Worm (Caenorhabditis elegans): ENCODE measurements around the gene F10C1.23.

The F10C1.23 gene

DNA sequence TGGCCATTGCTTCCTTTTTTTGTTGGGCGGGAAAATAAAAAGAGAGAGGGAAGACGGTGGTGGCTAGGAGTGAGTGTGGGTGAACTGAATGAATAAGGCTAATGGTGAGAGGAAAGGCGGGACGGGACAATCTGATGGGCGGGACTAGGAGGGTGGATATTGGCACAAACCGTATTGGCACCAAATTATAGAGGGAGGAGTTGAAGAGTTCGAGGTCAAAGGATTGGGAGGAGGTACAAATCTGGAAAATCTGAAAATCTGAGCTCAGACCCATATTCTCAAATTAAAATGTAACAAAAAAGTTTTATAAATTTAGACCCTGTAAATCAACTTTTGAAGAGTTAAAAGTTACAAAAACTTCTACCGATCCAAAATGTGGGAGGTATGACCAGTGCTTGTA lies 19.0 kb upstream of the F10C1.23 start, which contains the start of gene hlh-14:
Gene hlh-14 (minus strand): TSS at position 101 of the 400 bp plus-strand sequence.
- TF ChIP-seq K12H6.12 (tag; optimal IDR thresholded peaks at IDR 0.05) (no peak), Y95B8A.8 (GFP tag; IDR thresholded peaks at IDR 0.05) (no peak), nfya-2 (GFP tag; IDR thresholded peaks at IDR 0.05) (no peak), let-526 (GFP tag; IDR thresholded peaks at IDR 0.05) (no peak), sptf-2 (GFP tag; optimal IDR thresholded peaks at IDR 0.05) (no peak), aptf-2 (GFP tag; conservative IDR thresholded peaks at IDR 0.05) (no peak), nhr-120 (GFP tag; IDR thresholded peaks at IDR 0.05) (no peak), cebp-1 (GFP tag; IDR thresholded peaks at IDR 0.05) (no peak), cebp-1 (tag; optimal IDR thresholded peaks at IDR 0.05) (no peak), Y53F4B.3 (GFP tag; IDR thresholded peaks at IDR 0.05) (no peak), ceh-79 (tag; optimal IDR thresholded peaks at IDR 0.05) (no peak), F23B12.7 (tag; optimal IDR thresholded peaks at IDR 0.05; ENCODE audit: insufficient read depth) (no peak), madf-3 (GFP tag; IDR thresholded peaks at IDR 0.05) (no peak), xnd-1 (tag; optimal IDR thresholded peaks at IDR 0.05) (no peak), F37B4.10 (GFP tag; IDR thresholded peaks at IDR 0.05) (no peak), tbx-9 (tag; optimal IDR thresholded peaks at IDR 0.05; ENCODE audit: borderline replicate concordance) (no peak), nhr-90 (tag; optimal IDR thresholded peaks at IDR 0.05) (no peak)

ce11 chrII:5742767-5743166 lies 15.1 kb upstream of the F10C1.23 start:
- TF ChIP-seq B0035.1 (tag; optimal IDR thresholded peaks at IDR 0.05) (no peak), madf-6 (GFP tag; IDR thresholded peaks at IDR 0.05) (no peak), nhr-80 (tag; optimal IDR thresholded peaks at IDR 0.05) (peak; percentile 32), nhr-120 (GFP tag; IDR thresholded peaks at IDR 0.05) (no peak), lsl-1 (GFP tag; optimal IDR thresholded peaks at IDR 0.05) (no peak)

- no peak for TF ChIP-seq Y56A3A.18 (GFP tag; IDR thresholded peaks at IDR 0.05)
- TF ChIP-seq nhr-80 (tag; optimal IDR thresholded peaks at IDR 0.05), result peak; percentile 67
These were observed 13.5 kb upstream of the F10C1.23 start for ce11 chrII:5744342-5744741.

- TF ChIP-seq lin-35 (GFP tag; optimal IDR thresholded peaks at IDR 0.05), result no peak
- no peak for TF ChIP-seq tbx-9 (tag; optimal IDR thresholded peaks at IDR 0.05; ENCODE audit: borderline replicate concordance)
- no peak for TF ChIP-seq Y56A3A.18 (GFP tag; IDR thresholded peaks at IDR 0.05)
- no peak for TF ChIP-seq ceh-79 (tag; optimal IDR thresholded peaks at IDR 0.05)
- no peak for TF ChIP-seq tbp1 (GFP tag; optimal IDR thresholded peaks at IDR 0.05)
- no peak for TF ChIP-seq hmg-20 (GFP tag; IDR thresholded peaks at IDR 0.05)
- TF ChIP-seq lin-26 (GFP tag; IDR thresholded peaks at IDR 0.05), result no peak
- TF ChIP-seq T07F8.4 (tag; optimal IDR thresholded peaks at IDR 0.05), result no peak
- no peak for TF ChIP-seq pha-4 (tag; optimal IDR thresholded peaks at IDR 0.05)
- no peak for TF ChIP-seq K11D2.4 (GFP tag; IDR thresholded peaks at IDR 0.05)
- TF ChIP-seq T26A5.8 (tag; optimal IDR thresholded peaks at IDR 0.05), result no peak
These were observed 12.8 kb upstream of the F10C1.23 start, which contains the start of gene F10C1.9 for ce11 chrII:5745088-5745487. Gene F10C1.9, minus strand, starts transcription at chrII:5745284.

DNA sequence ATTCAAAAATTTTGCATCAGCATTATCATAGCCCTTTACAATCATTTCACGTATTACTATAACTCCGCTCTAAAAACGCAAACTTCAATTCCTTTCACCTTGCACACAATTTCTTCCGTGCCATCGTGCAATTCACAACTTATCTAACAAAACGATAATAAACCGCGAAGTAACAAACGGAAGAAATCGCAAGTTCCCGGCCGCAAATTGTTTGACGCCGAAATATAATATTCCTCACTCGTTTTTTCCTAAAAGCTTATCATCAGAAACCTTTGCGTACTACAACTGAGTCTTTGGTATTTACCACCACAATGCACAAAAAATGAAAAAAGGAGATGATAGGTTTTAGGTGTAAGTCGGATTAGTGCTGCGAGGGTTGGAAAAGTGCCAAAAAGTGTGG lies 10.5 kb upstream of the F10C1.23 start:
- TF ChIP-seq repo-1 (tag; optimal IDR thresholded peaks at IDR 0.05) (no peak), lir-1 (GFP tag; conservative IDR thresholded peaks at IDR 0.05) (no peak), nhr-80 (tag; optimal IDR thresholded peaks at IDR 0.05) (peak; percentile 47)

Measured in whole organism, young adult.